Worm (Caenorhabditis elegans) whole organism, L2 larva: ENCODE data around the gene nas-22.

Experiments
- C34F6.9 ChIP-seq: fragments of 150-350 bp; optimal IDR thresholded peaks from 2 replicates; lab custom pipeline; 2014; ENCODE audit warnings: missing biosample characterization, missing genetic modification characterization
- F13H6.1 ChIP-seq: sonication (generic microtip); optimal IDR thresholded peaks from 2 replicates; lab custom pipeline; 2016; ENCODE audit warnings: missing genetic modification characterization, missing compliant biosample characterization
- Y55F3AM.14 ChIP-seq: fragments of 200-800 bp; sonication (Bioruptor generic); optimal IDR thresholded peaks from 2 replicates; lab custom pipeline; 2018; ENCODE audit warnings: mild to moderate bottlenecking, missing genetic modification characterization, missing compliant biosample characterization
- ZK546.5 ChIP-seq: sonication (generic microtip); optimal IDR thresholded peaks from 2 replicates; lab custom pipeline; 2017; ENCODE audit warnings: missing biosample characterization, missing genetic modification characterization
- alr-1 ChIP-seq: fragments of 150-350 bp; optimal IDR thresholded peaks from 2 replicates; lab custom pipeline; 2014; ENCODE audit warnings: missing biosample characterization, missing genetic modification characterization
- aly-2 ChIP-seq: fragments of 150-350 bp; optimal IDR thresholded peaks from 2 replicates; lab custom pipeline; 2014; ENCODE audit warnings: missing biosample characterization, missing genetic modification characterization
- ama-1 ChIP-seq: fragments of 150-350 bp; optimal IDR thresholded peaks from 2 replicates; lab custom pipeline; 2018; ENCODE audit warnings: inconsistent platforms
- blmp-1 ChIP-seq: sonication (generic microtip); optimal IDR thresholded peaks from 2 replicates; lab custom pipeline; 2017; ENCODE audit warnings: missing genetic modification characterization, mild to moderate bottlenecking, missing compliant biosample characterization, antibody characterized with exemption, moderate library complexity; ENCODE audit not compliant: insufficient read depth
- ceh-82 ChIP-seq: fragments of 150-350 bp; optimal IDR thresholded peaks from 2 replicates; lab custom pipeline; 2014; ENCODE audit warnings: missing biosample characterization, missing genetic modification characterization
- crh-2 ChIP-seq: sonication (generic microtip); optimal IDR thresholded peaks from 2 replicates; lab custom pipeline; 2017; ENCODE audit warnings: missing biosample characterization, missing genetic modification characterization
- dmd-4 ChIP-seq: sonication (generic microtip); optimal IDR thresholded peaks from 2 replicates; lab custom pipeline; 2017; ENCODE audit warnings: missing biosample characterization, missing genetic modification characterization
- egl-27 ChIP-seq: sonication (generic microtip); optimal IDR thresholded peaks from 3 replicates; lab custom pipeline; 2017; ENCODE audit warnings: missing biosample characterization, missing genetic modification reagents, missing genetic modification characterization
- elt-1 ChIP-seq: fragments of 150-350 bp; optimal IDR thresholded peaks from 2 replicates; lab custom pipeline; 2014; ENCODE audit warnings: missing biosample characterization, missing genetic modification characterization
- elt-3 ChIP-seq: sonication (generic microtip); optimal IDR thresholded peaks from 2 replicates; lab custom pipeline; 2017; ENCODE audit warnings: missing biosample characterization, missing genetic modification characterization
- gmeb-1 ChIP-seq: fragments of 150-350 bp; optimal IDR thresholded peaks from 2 replicates; lab custom pipeline; 2014; ENCODE audit warnings: missing biosample characterization, missing genetic modification characterization
- lin-11 ChIP-seq: fragments of 150-350 bp; sonication (generic microtip); optimal IDR thresholded peaks from 2 replicates; lab custom pipeline; 2014; ENCODE audit warnings: missing biosample characterization, missing genetic modification characterization, inconsistent platforms, mixed read lengths
- lin-13 ChIP-seq: fragments of 150-350 bp; optimal IDR thresholded peaks from 2 replicates; lab custom pipeline; 2014; ENCODE audit warnings: missing biosample characterization, missing genetic modification reagents, missing genetic modification characterization
- lin-39 ChIP-seq: fragments of 150-350 bp; optimal IDR thresholded peaks from 2 replicates; lab custom pipeline; 2014; ENCODE audit warnings: missing biosample characterization, missing genetic modification reagents, missing genetic modification characterization
- lsy-2 ChIP-seq, 2 experiments: fragments of 150-350 bp in 1 of 2; sonication (generic microtip) in 1 of 2; optimal IDR thresholded peaks; 2 replicates each; lab custom pipeline; 2014 to 2017; ENCODE audit warnings: missing biosample characterization in 2 of 2, missing genetic modification characterization in 2 of 2
- mab-5 ChIP-seq: fragments of 150-350 bp; optimal IDR thresholded peaks from 2 replicates; lab custom pipeline; 2014; ENCODE audit warnings: missing biosample characterization, missing genetic modification characterization
- mbf-1 ChIP-seq: sonication (generic microtip); optimal IDR thresholded peaks from 2 replicates; lab custom pipeline; 2017; ENCODE audit warnings: missing biosample characterization, missing genetic modification characterization
- mdl-1 ChIP-seq, 2 experiments: fragments of 150-350 bp in 1 of 2; sonication (generic microtip) in 1 of 2; optimal IDR thresholded peaks; 2 replicates each; lab custom pipeline; 2017; ENCODE audit warnings: missing biosample characterization in 2 of 2, missing genetic modification characterization in 2 of 2
- nhr-10 ChIP-seq: sonication (generic microtip); optimal IDR thresholded peaks from 2 replicates; lab custom pipeline; 2017; ENCODE audit warnings: missing biosample characterization, missing genetic modification characterization
- nhr-12 ChIP-seq: fragments of 150-350 bp; optimal IDR thresholded peaks from 2 replicates; lab custom pipeline; 2014; ENCODE audit warnings: missing biosample characterization, missing genetic modification characterization
- nhr-129 ChIP-seq: fragments of 150-350 bp; optimal IDR thresholded peaks from 2 replicates; lab custom pipeline; 2014; ENCODE audit warnings: missing biosample characterization, missing genetic modification characterization
- nhr-23 ChIP-seq: fragments of 150-350 bp; optimal IDR thresholded peaks from 2 replicates; lab custom pipeline; 2014; ENCODE audit warnings: missing biosample characterization, missing genetic modification reagents, missing genetic modification characterization
- nhr-25 ChIP-seq: fragments of 150-350 bp; sonication (generic microtip); optimal IDR thresholded peaks from 3 replicates; lab custom pipeline; 2014; ENCODE audit warnings: missing biosample characterization, missing genetic modification characterization
- nhr-77 ChIP-seq: fragments of 150-350 bp; optimal IDR thresholded peaks from 2 replicates; lab custom pipeline; 2014; ENCODE audit warnings: missing biosample characterization, missing genetic modification characterization
- peb-1 ChIP-seq: fragments of 150-350 bp; optimal IDR thresholded peaks from 2 replicates; lab custom pipeline; 2014; ENCODE audit warnings: missing biosample characterization, missing genetic modification characterization
- sem-4 ChIP-seq: fragments of 150-350 bp; optimal IDR thresholded peaks from 2 replicates; lab custom pipeline; 2014; ENCODE audit warnings: missing biosample characterization, missing genetic modification reagents, missing genetic modification characterization
- sma-3 ChIP-seq: sonication (generic microtip); optimal IDR thresholded peaks from 2 replicates; lab custom pipeline; 2016; ENCODE audit warnings: missing genetic modification reagents, missing genetic modification characterization, missing compliant biosample characterization
- unc-39 ChIP-seq: fragments of 150-350 bp; optimal IDR thresholded peaks from 2 replicates; lab custom pipeline; 2014; ENCODE audit warnings: missing biosample characterization, missing genetic modification characterization
- unc-55 ChIP-seq: fragments of 150-350 bp; sonication (generic microtip); optimal IDR thresholded peaks from 3 replicates; lab custom pipeline; 2014; ENCODE audit warnings: missing biosample characterization, missing genetic modification reagents, missing genetic modification characterization
- unc-62 ChIP-seq: fragments of 150-350 bp; optimal IDR thresholded peaks from 2 replicates; lab custom pipeline; 2014; ENCODE audit warnings: missing biosample characterization, missing genetic modification reagents, missing genetic modification characterization
- zag-1 ChIP-seq: fragments of 150-350 bp; optimal IDR thresholded peaks from 2 replicates; lab custom pipeline; 2014; ENCODE audit warnings: missing biosample characterization, missing genetic modification characterization
- ztf-1 ChIP-seq: fragments of 200-800 bp; sonication (Bioruptor generic); conservative IDR thresholded peaks from 2 replicates; pipeline ENCODE4 v1.3.6; 2022; ENCODE audit warnings: missing genetic modification characterization, missing compliant biosample characterization
- ztf-11 ChIP-seq: sonication (generic microtip); optimal IDR thresholded peaks from 2 replicates; lab custom pipeline; 2017; ENCODE audit warnings: missing biosample characterization, missing genetic modification characterization

Gene nas-22

DNA sequence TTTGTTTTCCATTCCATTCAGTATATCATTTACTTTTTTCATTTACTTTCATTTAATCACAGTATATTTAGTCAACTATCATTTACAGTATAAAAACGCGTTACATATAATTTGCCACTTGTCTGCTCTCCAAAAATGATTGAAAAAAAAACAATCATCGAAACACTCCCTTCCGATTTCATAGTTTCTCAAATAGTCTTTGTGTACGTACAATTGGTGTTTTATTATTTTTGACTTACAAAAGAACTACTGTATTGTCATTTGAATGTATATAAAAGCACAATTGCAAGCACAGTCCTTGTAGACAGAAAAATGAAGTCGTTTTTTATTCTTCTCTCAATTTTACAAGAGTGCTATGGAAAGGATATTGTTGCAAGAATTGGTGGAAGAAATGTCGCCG, at the start of gene nas-22:
Gene nas-22 (plus strand): TSS at position 301 of the 400 bp plus-strand sequence.
- no peak for TF ChIP-seq unc-55 (GFP tag; lab: Kevin White, UChicago)
- TF ChIP-seq nhr-23 (tag; lab: Kevin White, UChicago) = no peak
- no peak for TF ChIP-seq ceh-82 (tag; lab: Kevin White, UChicago)
- no peak for TF ChIP-seq C34F6.9

DNA sequence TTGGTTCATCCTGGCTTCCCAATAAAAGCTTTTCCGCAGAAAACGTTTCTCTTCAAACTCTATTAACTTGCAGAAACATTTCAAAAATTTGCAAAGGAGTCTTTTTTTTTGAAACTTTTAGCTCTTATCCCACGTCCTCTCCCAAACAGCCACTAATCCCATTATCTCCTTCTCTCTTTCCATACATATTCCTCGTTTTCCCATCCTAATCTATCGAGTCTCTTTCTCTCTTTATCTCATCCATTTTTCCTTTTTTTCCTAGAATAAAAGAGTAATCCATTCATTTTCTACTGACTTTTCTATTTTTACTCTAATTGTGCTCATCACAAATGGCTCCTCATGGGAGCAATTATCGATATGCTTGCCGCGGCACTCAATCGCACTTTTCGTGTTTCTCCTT, 45.8 kb upstream of the nas-22 start:
- TF ChIP-seq sma-3 (GFP tag; lab: Kevin White, UChicago) (no peak), C34F6.9 (peak; percentile 36), dmd-4 (no peak), zag-1 (tag; lab: Kevin White, UChicago) (peak; percentile 43)

DNA sequence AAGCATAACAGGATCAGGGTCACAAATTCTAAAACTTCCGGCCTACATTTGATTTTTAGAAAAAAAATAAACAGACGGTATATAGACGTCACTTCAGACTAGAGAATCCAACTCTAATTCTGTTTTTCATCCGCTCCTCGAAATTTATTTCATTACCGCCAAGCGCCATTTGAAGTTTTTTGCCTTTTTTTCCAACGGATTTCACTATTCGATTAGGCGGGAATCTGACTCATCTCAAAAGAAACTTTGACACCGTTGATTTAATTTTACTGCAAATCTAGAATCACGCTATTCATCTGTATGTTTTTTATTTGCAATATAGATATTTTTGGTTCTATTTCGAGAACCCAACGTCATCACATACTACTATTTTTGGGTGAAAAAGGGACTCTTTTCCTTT, 43.7 kb upstream of the nas-22 start:
- TF ChIP-seq mbf-1 (tag; lab: Kevin White, UChicago) (no peak), egl-27 (tag; lab: Kevin White, UChicago) (no peak), blmp-1 (tag; lab: Kevin White, UChicago) (no peak), nhr-129 (tag; lab: Kevin White, UChicago) (no peak), unc-39 (tag; lab: Kevin White, UChicago) (no peak)

DNA sequence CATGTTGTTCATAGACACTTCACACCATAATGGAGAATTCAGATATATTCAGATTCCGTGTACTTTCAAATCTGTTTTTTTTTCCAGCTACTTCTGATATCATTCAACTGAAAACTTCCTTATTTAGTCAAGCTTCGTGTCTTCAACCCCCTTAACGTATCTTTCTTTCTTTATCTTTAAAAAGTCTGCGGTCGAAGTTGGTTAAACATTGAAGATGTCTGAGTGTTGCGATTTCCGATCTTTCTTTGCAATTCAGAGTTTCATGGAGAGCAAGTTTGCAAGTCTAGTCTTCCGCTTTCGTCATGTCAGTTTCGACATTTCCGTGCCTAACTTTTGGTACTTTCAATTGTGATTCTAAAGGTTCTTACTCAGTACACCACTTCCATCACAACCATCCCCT, 39.3 kb upstream of the nas-22 start:
- TF ChIP-seq gmeb-1 (no peak), lin-13 (GFP tag; lab: Kevin White, UChicago) (no peak), elt-3 (tag; lab: Kevin White, UChicago) (no peak), ama-1 (no peak), lsy-2 (tag; optimal IDR thresholded peaks at IDR 0.05; lab: Kevin White, UChicago) (no peak), F13H6.1 (tag; lab: Kevin White, UChicago) (no peak), unc-39 (tag; lab: Kevin White, UChicago) (no peak), zag-1 (tag; lab: Kevin White, UChicago) (no peak), peb-1 (no peak), lin-11 (no peak), aly-2 (tag; lab: Kevin White, UChicago) (no peak), mbf-1 (tag; lab: Kevin White, UChicago) (no peak), unc-55 (GFP tag; lab: Kevin White, UChicago) (no peak), lin-39 (tag; lab: Kevin White, UChicago) (no peak), ZK546.5 (tag; lab: Kevin White, UChicago) (no peak), sem-4 (tag; lab: Kevin White, UChicago) (no peak), nhr-12 (tag; lab: Kevin White, UChicago) (no peak), unc-62 (GFP tag; lab: Kevin White, UChicago) (no peak)

DNA sequence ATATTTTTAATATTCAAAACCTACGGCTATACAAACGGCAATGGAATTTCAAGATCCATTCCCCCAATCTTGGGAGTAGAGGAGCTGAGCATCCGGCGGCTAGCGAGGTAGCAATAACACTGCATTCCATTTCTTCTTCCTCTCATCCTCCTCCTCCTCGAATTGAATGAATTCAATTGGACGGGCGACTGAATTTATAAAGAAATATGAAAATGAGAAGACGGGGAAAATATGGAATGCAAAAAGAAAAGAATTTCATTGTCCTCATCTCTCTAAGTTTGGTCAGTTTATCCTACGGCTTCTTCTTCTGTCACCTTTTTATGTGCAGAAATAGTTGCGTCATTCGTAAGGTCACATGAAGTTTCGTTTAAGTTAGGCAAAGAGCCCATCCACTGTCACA, 38.1 kb upstream of the nas-22 start:
- TF ChIP-seq mbf-1 (tag; lab: Kevin White, UChicago) (no peak), lin-13 (GFP tag; lab: Kevin White, UChicago) (no peak), nhr-25 (tag; lab: Kevin White, UChicago) (no peak), nhr-12 (tag; lab: Kevin White, UChicago) (no peak), lsy-2 (tag; optimal IDR thresholded peaks at IDR 0.05; lab: Kevin White, UChicago) (no peak)

DNA sequence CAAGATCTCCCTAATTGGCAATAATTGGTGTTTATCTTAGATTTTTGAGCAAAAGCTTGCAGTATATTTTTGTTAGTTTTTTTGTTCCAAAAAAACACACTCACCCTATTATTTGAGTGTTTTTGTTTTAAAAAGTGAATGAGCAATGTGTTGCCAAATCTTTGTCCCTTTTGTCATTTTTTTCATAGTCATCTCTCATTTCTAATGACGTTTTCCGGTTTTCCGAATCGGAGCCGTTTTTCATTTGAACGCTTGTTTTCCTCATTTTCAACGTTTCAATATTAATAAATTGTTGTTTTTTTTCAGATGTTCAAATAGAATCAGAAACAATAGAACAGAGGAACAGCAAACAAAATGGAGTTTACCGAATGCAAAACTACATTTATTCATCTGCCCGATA, 36.0 kb upstream of the nas-22 start, which contains the start of gene dmsr-1:
Gene dmsr-1 (plus strand): TSS at position 301 of the 400 bp plus-strand sequence.
- TF ChIP-seq nhr-10 (no peak), sem-4 (tag; lab: Kevin White, UChicago) (no peak), peb-1 (no peak), ztf-1 (GFP tag; lab: Robert Waterston, UW) (no peak), nhr-12 (tag; lab: Kevin White, UChicago) (no peak), elt-1 (tag; lab: Kevin White, UChicago) (no peak), Y55F3AM.14 (GFP tag; lab: Kevin White, UChicago) (no peak), mab-5 (no peak), crh-2 (tag; lab: Kevin White, UChicago) (no peak), nhr-129 (tag; lab: Kevin White, UChicago) (no peak), zag-1 (tag; lab: Kevin White, UChicago) (no peak), mdl-1 (tag; optimal IDR thresholded peaks at IDR 0.05; lab: Kevin White, UChicago) (no peak), F13H6.1 (tag; lab: Kevin White, UChicago) (no peak), alr-1 (no peak), nhr-77 (no peak), dmd-4 (no peak), lin-11 (no peak), ztf-11 (tag; lab: Kevin White, UChicago) (no peak)
